Fruit fly (Drosophila melanogaster) whole organism, embryonic: ENCODE results near the gene STUB1.

ENCODE experiments used
- Asciz ChIP-seq: fragments of 200-800 bp; sonication (Bioruptor generic); optimal IDR thresholded peaks from 2 replicates; lab custom pipeline; 2017; ENCODE audit warnings: missing biosample characterization, mild to moderate bottlenecking, missing genetic modification characterization, missing genetic modification reagents
- Awh ChIP-seq: fragments of 200-800 bp; sonication (Bioruptor generic); IDR thresholded peaks from 2 replicates; pipeline ENCODE4, ENCODE4 v1.3.6; 2022; ENCODE audit warnings: missing biosample characterization, missing genetic modification characterization
- BEAF-32 ChIP-seq: fragments of 200-800 bp; sonication (Bioruptor generic); optimal IDR thresholded peaks from 3 replicates; lab custom pipeline; 2017; ENCODE audit warnings: missing biosample characterization, missing genetic modification characterization, mild to moderate bottlenecking, moderate library complexity, missing genetic modification reagents
- CG10147 ChIP-seq: fragments of 200-800 bp; sonication (Bioruptor generic); optimal IDR thresholded peaks from 2 replicates; lab custom pipeline; 2019; ENCODE audit warnings: missing biosample characterization, mild to moderate bottlenecking, missing genetic modification characterization, moderate library complexity
- CG10321 ChIP-seq: fragments of 200-800 bp; sonication (Bioruptor generic); IDR thresholded peaks from 2 replicates; pipeline ENCODE4 v1.3.6; 2022; ENCODE audit warnings: missing biosample characterization, missing genetic modification characterization
- CG10543 ChIP-seq: fragments of 200-800 bp; sonication (Bioruptor generic); optimal IDR thresholded peaks from 3 replicates; lab custom pipeline; 2017; ENCODE audit warnings: missing biosample characterization, mild to moderate bottlenecking, missing genetic modification characterization, moderate library complexity
- CG11504 ChIP-seq: fragments of 200-800 bp; sonication (Bioruptor generic); optimal IDR thresholded peaks from 3 replicates; lab custom pipeline; 2019; ENCODE audit warnings: missing biosample characterization, mild to moderate bottlenecking, missing genetic modification characterization, moderate library complexity
- CG1233 ChIP-seq: fragments of 200-800 bp; sonication (Bioruptor generic); optimal IDR thresholded peaks from 4 replicates; lab custom pipeline; 2018; ENCODE audit warnings: missing biosample characterization, mild to moderate bottlenecking, missing genetic modification characterization
- CG17612 ChIP-seq: fragments of 200-800 bp; sonication (Bioruptor generic); IDR thresholded peaks from 2 replicates; pipeline ENCODE4 v1.3.6; 2022; ENCODE audit warnings: missing biosample characterization, missing genetic modification characterization
- CG2202 ChIP-seq: fragments of 200-800 bp; sonication (Bioruptor generic); optimal IDR thresholded peaks from 2 replicates; lab custom pipeline; 2018; ENCODE audit warnings: missing biosample characterization, mild to moderate bottlenecking, missing genetic modification characterization
- CG30431 ChIP-seq: fragments of 200-800 bp; sonication (Bioruptor generic); optimal IDR thresholded peaks from 2 replicates; lab custom pipeline; 2017; ENCODE audit warnings: missing biosample characterization, missing genetic modification characterization
- CG34376 ChIP-seq: fragments of 200-800 bp; sonication (Bioruptor generic); optimal IDR thresholded peaks from 2 replicates; lab custom pipeline; 2018; ENCODE audit warnings: missing biosample characterization, mild to moderate bottlenecking, missing genetic modification characterization
- CG4707 ChIP-seq: fragments of 200-800 bp; sonication (Bioruptor generic); optimal IDR thresholded peaks from 2 replicates; lab custom pipeline; 2018; ENCODE audit warnings: missing biosample characterization, mild to moderate bottlenecking, missing genetic modification characterization, moderate library complexity
- CG9609 ChIP-seq: fragments of 200-800 bp; sonication (Bioruptor generic); optimal IDR thresholded peaks from 3 replicates; lab custom pipeline; 2016; ENCODE audit warnings: missing biosample characterization, missing genetic modification characterization
- Dbx ChIP-seq: fragments of 200-800 bp; sonication (Bioruptor generic); IDR thresholded peaks from 3 replicates; pipeline ENCODE4 v1.3.6; 2022; ENCODE audit warnings: missing biosample characterization, missing genetic modification characterization
- HLH3B ChIP-seq: fragments of 200-800 bp; sonication (Bioruptor generic); IDR thresholded peaks from 2 replicates; pipeline ENCODE4 v1.3.6; 2022; ENCODE audit warnings: missing biosample characterization, missing genetic modification characterization
- Lpt ChIP-seq: fragments of >200 bp; optimal IDR thresholded peaks from 2 replicates; lab custom pipeline; 2018; ENCODE audit warnings: missing biosample characterization, missing genetic modification characterization
- MESR4 ChIP-seq: fragments of 200-800 bp; sonication (Bioruptor generic); optimal IDR thresholded peaks from 2 replicates; lab custom pipeline; 2018; ENCODE audit warnings: missing biosample characterization, mild to moderate bottlenecking, missing genetic modification characterization, moderate library complexity
- Max ChIP-seq: fragments of 200-800 bp; sonication (Bioruptor generic); optimal IDR thresholded peaks from 2 replicates; lab custom pipeline; 2016; ENCODE audit warnings: missing biosample characterization, mild to moderate bottlenecking, missing genetic modification characterization
- Mes4 ChIP-seq: fragments of 200-800 bp; sonication (Bioruptor generic); optimal IDR thresholded peaks from 2 replicates; lab custom pipeline; 2016; ENCODE audit warnings: missing biosample characterization, missing genetic modification characterization
- NK7.1 ChIP-seq: fragments of 200-800 bp; sonication (Bioruptor generic); optimal IDR thresholded peaks from 3 replicates; lab custom pipeline; 2016; ENCODE audit warnings: missing biosample characterization, missing genetic modification characterization
- Pdp1 ChIP-seq, 2 experiments: fragments of 200-800 bp; sonication (Bioruptor generic); optimal IDR thresholded peaks; 3 replicates each; lab custom pipeline; 2016; ENCODE audit warnings: missing biosample characterization in 2 of 2, missing genetic modification characterization in 2 of 2, mild to moderate bottlenecking in 1 of 2, moderate library complexity in 1 of 2
- Xrp1 ChIP-seq: fragments of 200-800 bp; sonication (Bioruptor generic); IDR thresholded peaks from 2 replicates; pipeline ENCODE4 v1.3.6; 2022; ENCODE audit warnings: missing biosample characterization, missing genetic modification characterization
- YL-1 ChIP-seq: fragments of 200-800 bp; sonication (Bioruptor generic); optimal IDR thresholded peaks from 3 replicates; lab custom pipeline; 2017; ENCODE audit warnings: missing biosample characterization, mild to moderate bottlenecking, missing genetic modification characterization
- ara ChIP-seq: fragments of 200-800 bp; sonication (Bioruptor generic); IDR thresholded peaks from 2 replicates; pipeline ENCODE4 v1.3.6; 2022; ENCODE audit warnings: missing biosample characterization, missing genetic modification characterization
- az2 ChIP-seq: fragments of 200-800 bp; sonication (Bioruptor generic); optimal IDR thresholded peaks from 3 replicates; lab custom pipeline; 2016; ENCODE audit warnings: missing biosample characterization, missing genetic modification characterization
- cg ChIP-seq: fragments of 200-800 bp; sonication (Bioruptor generic); optimal IDR thresholded peaks from 3 replicates; lab custom pipeline; 2019; ENCODE audit warnings: missing biosample characterization, mild to moderate bottlenecking, missing genetic modification characterization, moderate library complexity
- corto ChIP-seq: fragments of 200-800 bp; sonication (Bioruptor generic); optimal IDR thresholded peaks from 2 replicates; lab custom pipeline; 2016; ENCODE audit warnings: missing biosample characterization, mild to moderate bottlenecking, missing genetic modification characterization, moderate library complexity
- crc ChIP-seq: fragments of 200-800 bp; sonication (Bioruptor generic); optimal IDR thresholded peaks from 2 replicates; lab custom pipeline; 2016; ENCODE audit warnings: missing biosample characterization, missing genetic modification characterization
- dysf ChIP-seq: fragments of 200-800 bp; sonication (Bioruptor generic); IDR thresholded peaks from 3 replicates; pipeline ENCODE4 v1.3.6; 2022; ENCODE audit warnings: missing biosample characterization, missing genetic modification characterization
- fd3F ChIP-seq: fragments of 200-800 bp; sonication (Bioruptor generic); optimal IDR thresholded peaks from 2 replicates; lab custom pipeline; 2018; ENCODE audit warnings: missing biosample characterization, mild to moderate bottlenecking, missing genetic modification characterization, moderate library complexity
- gsb-n ChIP-seq: fragments of 200-800 bp; sonication (Bioruptor generic); optimal IDR thresholded peaks from 3 replicates; lab custom pipeline; 2018; ENCODE audit warnings: missing biosample characterization, mild to moderate bottlenecking, missing genetic modification characterization
- kah ChIP-seq: fragments of 200-800 bp; sonication (Bioruptor generic); optimal IDR thresholded peaks from 2 replicates; lab custom pipeline; 2018; ENCODE audit warnings: missing biosample characterization, mild to moderate bottlenecking, missing genetic modification characterization
- kni ChIP-seq: fragments of 200-800 bp; sonication (Bioruptor generic); optimal IDR thresholded peaks from 3 replicates; lab custom pipeline; 2017; ENCODE audit warnings: mild to moderate bottlenecking, missing biosample characterization, missing genetic modification reagents, missing genetic modification characterization
- knrl ChIP-seq: fragments of 200-800 bp; sonication (Bioruptor generic); IDR thresholded peaks from 3 replicates; pipeline ENCODE4 v1.3.6; 2022; ENCODE audit warnings: missing biosample characterization, missing genetic modification characterization; ENCODE audit not compliant: partially characterized antibody
- lab ChIP-seq: fragments of 200-800 bp; sonication (Bioruptor generic); optimal IDR thresholded peaks from 3 replicates; lab custom pipeline; 2017; ENCODE audit warnings: missing biosample characterization, missing genetic modification characterization, mild to moderate bottlenecking, moderate library complexity, missing genetic modification reagents
- lola ChIP-seq, 3 experiments: fragments of >200 bp in 2 of 3; fragments of 200-800 bp in 1 of 3; sonication (Bioruptor generic) in 1 of 3; optimal IDR thresholded peaks; 2 replicates each; lab custom pipeline; 2017 to 2019; ENCODE audit warnings: missing biosample characterization in 3 of 3, missing genetic modification characterization in 3 of 3, mild to moderate bottlenecking in 1 of 3, moderate library complexity in 1 of 3
- nom ChIP-seq: fragments of 200-800 bp; sonication (Bioruptor generic); optimal IDR thresholded peaks from 2 replicates; lab custom pipeline; 2017; ENCODE audit warnings: missing biosample characterization, missing genetic modification characterization, mild to moderate bottlenecking, moderate library complexity, missing genetic modification reagents
- odd ChIP-seq: fragments of 200-800 bp; sonication (Bioruptor generic); optimal IDR thresholded peaks from 2 replicates; lab custom pipeline; 2017; ENCODE audit warnings: missing biosample characterization, mild to moderate bottlenecking, missing genetic modification characterization
- pfk ChIP-seq: fragments of 200-800 bp; sonication (Bioruptor generic); optimal IDR thresholded peaks from 2 replicates; lab custom pipeline; 2018; ENCODE audit warnings: missing biosample characterization, mild to moderate bottlenecking, missing genetic modification characterization, moderate library complexity
- psq ChIP-seq: fragments of 200-800 bp; sonication (Bioruptor generic); optimal IDR thresholded peaks from 2 replicates; lab custom pipeline; 2017; ENCODE audit warnings: missing biosample characterization, missing genetic modification characterization
- row ChIP-seq: fragments of 200-800 bp; sonication (Bioruptor generic); IDR thresholded peaks from 3 replicates; pipeline ENCODE4 v1.3.6; 2022; ENCODE audit warnings: missing biosample characterization, missing genetic modification characterization
- run ChIP-seq: fragments of 200-800 bp; sonication (Bioruptor generic); optimal IDR thresholded peaks from 3 replicates; lab custom pipeline; 2018; ENCODE audit warnings: missing biosample characterization, mild to moderate bottlenecking, missing genetic modification characterization
- sd ChIP-seq: fragments of 200-800 bp; sonication (Bioruptor generic); optimal IDR thresholded peaks from 3 replicates; lab custom pipeline; 2018; ENCODE audit warnings: missing biosample characterization, mild to moderate bottlenecking, missing genetic modification characterization, moderate library complexity
- shn ChIP-seq: fragments of 200-800 bp; sonication (Bioruptor generic); optimal IDR thresholded peaks from 3 replicates; lab custom pipeline; 2016; ENCODE audit warnings: missing biosample characterization, missing genetic modification characterization
- sqz ChIP-seq: fragments of 200-800 bp; sonication (Bioruptor generic); optimal IDR thresholded peaks from 3 replicates; lab custom pipeline; 2018; ENCODE audit warnings: missing biosample characterization, mild to moderate bottlenecking, missing genetic modification characterization
- ssp ChIP-seq: fragments of 200-800 bp; sonication (Bioruptor generic); IDR thresholded peaks from 2 replicates; pipeline ENCODE4 v1.3.6; 2022; ENCODE audit warnings: missing biosample characterization, missing genetic modification characterization
- unc-4 ChIP-seq: fragments of 200-800 bp; sonication (Bioruptor generic); IDR thresholded peaks from 2 replicates; pipeline ENCODE4 v1.3.6; 2022; ENCODE audit warnings: missing biosample characterization, missing genetic modification characterization; ENCODE audit not compliant: partially characterized antibody
- yki ChIP-seq: fragments of >200 bp; optimal IDR thresholded peaks from 3 replicates; lab custom pipeline; 2018

STUB1 gene

DNA sequence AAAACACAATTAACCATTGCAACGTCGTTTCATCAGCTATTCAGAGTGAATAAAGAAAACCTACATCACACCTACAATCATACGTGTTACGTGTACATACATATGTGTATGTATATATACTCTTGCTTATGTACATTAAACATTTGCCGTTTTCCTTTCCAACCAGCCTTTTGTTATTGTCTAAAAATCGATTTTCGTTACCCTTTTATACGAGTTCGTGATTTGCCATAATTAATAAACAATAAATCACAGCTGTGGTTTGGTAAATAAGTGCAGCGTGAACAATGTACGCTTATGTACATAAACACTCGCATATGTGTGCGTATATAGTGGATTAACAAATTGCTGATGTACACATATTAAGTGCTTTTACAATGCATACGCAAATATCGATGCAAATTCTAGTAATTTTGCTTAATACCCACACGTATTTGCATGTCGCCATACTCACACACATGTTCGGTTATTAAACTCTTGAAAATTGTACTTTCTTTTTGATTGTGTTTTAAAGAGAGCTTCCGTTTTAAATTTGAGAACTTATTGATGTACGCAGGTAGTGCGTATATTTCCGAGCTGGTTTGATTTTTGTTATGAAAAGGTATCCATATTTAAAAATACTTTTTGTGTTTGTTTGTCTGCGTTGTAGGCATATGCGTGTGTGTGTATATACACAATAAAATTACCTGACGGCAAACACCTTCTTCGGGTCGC, 40.3 kb upstream of the STUB1 start:
- no peak for TF ChIP-seq crc (GFP tag; lab: Kevin White, UChicago)
- TF ChIP-seq ara (GFP tag; lab: Robert Waterston, UW), result no peak
- no peak for TF ChIP-seq CG10321 (GFP tag; lab: Robert Waterston, UW)
- no peak for TF ChIP-seq CG17612 (GFP tag; lab: Robert Waterston, UW)
- no peak for TF ChIP-seq BEAF-32 (GFP tag; lab: Kevin White, UChicago)
- TF ChIP-seq unc-4 (GFP tag; lab: Robert Waterston, UW), result 0 out of 2 replicates have a peak, but pooled peaks have one; percentile 6
- no peak for TF ChIP-seq CG10543 (GFP tag; lab: Kevin White, UChicago)
- peak; percentile 36 for TF ChIP-seq nom (GFP tag; lab: Kevin White, UChicago)
- TF ChIP-seq CG9609 (GFP tag; lab: Kevin White, UChicago), result no peak
- TF ChIP-seq knrl (GFP tag; lab: Robert Waterston, UW), result no peak
- TF ChIP-seq CG1233 (GFP tag; lab: Kevin White, UChicago), result peak; percentile 1
- TF ChIP-seq NK7.1 (GFP tag; lab: Kevin White, UChicago), result no peak
- no peak for TF ChIP-seq fd3F
- peak; percentile 17 for TF ChIP-seq YL-1 (GFP tag; lab: Kevin White, UChicago)
- no peak for TF ChIP-seq shn (GFP tag; lab: Kevin White, UChicago)
- TF ChIP-seq CG34376 (GFP tag; lab: Kevin White, UChicago), result peak; percentile 60
- peak; percentile 56 for TF ChIP-seq odd (GFP tag; lab: Kevin White, UChicago)
- TF ChIP-seq CG4707, result no peak
- peak; percentile 24 for TF ChIP-seq Asciz (GFP tag; lab: Kevin White, UChicago)
- TF ChIP-seq run (tag; lab: Kevin White, UChicago), result no peak
- no peak for TF ChIP-seq yki (lab: Kevin White, UChicago)
- TF ChIP-seq cg (GFP tag; lab: Kevin White, UChicago), result peak; percentile 84
- no peak for TF ChIP-seq Max (GFP tag; lab: Kevin White, UChicago)
- 0 out of 2 replicates have a peak, but pooled peaks have one; percentile 6 for TF ChIP-seq Xrp1 (GFP tag; lab: Robert Waterston, UW)
- TF ChIP-seq psq, result no peak
- TF ChIP-seq CG2202, result no peak
- TF ChIP-seq HLH3B (GFP tag; lab: Robert Waterston, UW), result no peak
- no peak for TF ChIP-seq pfk
- TF ChIP-seq Pdp1 (GFP tag; optimal IDR thresholded peaks at IDR 0.05; lab: Kevin White, UChicago), result peak in 1 of 2 experiments; percentile 74
- no peak for TF ChIP-seq CG30431 (GFP tag; lab: Kevin White, UChicago)
- peak; percentile 9 for TF ChIP-seq corto (GFP tag; lab: Kevin White, UChicago)
- TF ChIP-seq lab (GFP tag; lab: Kevin White, UChicago), result no peak
- peak; percentile 37 for TF ChIP-seq kni (GFP tag; lab: Kevin White, UChicago)
- no peak for TF ChIP-seq kah
- TF ChIP-seq CG10147, result no peak
- TF ChIP-seq Lpt (GFP tag; lab: Kevin White, UChicago), result no peak
- no peak for TF ChIP-seq sd
- no peak for TF ChIP-seq az2 (GFP tag; lab: Kevin White, UChicago)
- TF ChIP-seq Awh (GFP tag; lab: Robert Waterston, UW), result no peak
- TF ChIP-seq MESR4 (GFP tag; lab: Kevin White, UChicago), result peak; percentile 70
- no peak for TF ChIP-seq Mes4 (GFP tag; lab: Kevin White, UChicago)
- TF ChIP-seq lola (GFP tag; optimal IDR thresholded peaks at IDR 0.05; lab: Kevin White, UChicago), result peak in 1 of 3 experiments; percentile 2
- TF ChIP-seq sqz, result no peak
- TF ChIP-seq ssp (GFP tag; lab: Robert Waterston, UW), result no peak
- TF ChIP-seq dysf (GFP tag; lab: Robert Waterston, UW), result no peak
- no peak for TF ChIP-seq CG11504 (tag; lab: Kevin White, UChicago)
- no peak for TF ChIP-seq Dbx (GFP tag; lab: Robert Waterston, UW)
- TF ChIP-seq row (GFP tag; lab: Robert Waterston, UW), result no peak
- no peak for TF ChIP-seq gsb-n (tag; lab: Kevin White, UChicago)
